Worm (Caenorhabditis elegans) whole organism, early embryonic: ENCODE data around the gene ndc-80.

Source experiments
- B0310.2 ChIP-seq: sonication (generic microtip); optimal IDR thresholded peaks from 2 replicates; lab custom pipeline; 2016; ENCODE audit warnings: mild to moderate bottlenecking, missing genetic modification characterization, missing compliant biosample characterization
- F13C5.2 ChIP-seq: sonication (generic microtip); optimal IDR thresholded peaks from 2 replicates; lab custom pipeline; 2017; ENCODE audit warnings: mild to moderate bottlenecking, missing genetic modification characterization, inconsistent platforms, missing compliant biosample characterization
- aly-1 ChIP-seq: sonication (generic microtip); optimal IDR thresholded peaks from 2 replicates; lab custom pipeline; 2016; ENCODE audit warnings: missing genetic modification characterization, missing compliant biosample characterization
- ama-1 ChIP-seq: fragments of 150-350 bp; optimal IDR thresholded peaks from 2 replicates; lab custom pipeline; 2014
- ceh-13 ChIP-seq: fragments of 200-800 bp; sonication (Bioruptor generic); optimal IDR thresholded peaks from 2 replicates; lab custom pipeline; 2018; ENCODE audit warnings: mild to moderate bottlenecking, missing genetic modification characterization, missing compliant biosample characterization
- ceh-36 ChIP-seq: sonication (generic microtip); optimal IDR thresholded peaks from 2 replicates; lab custom pipeline; 2016; ENCODE audit warnings: missing genetic modification characterization, inconsistent platforms, missing compliant biosample characterization
- ets-7 ChIP-seq: sonication (generic microtip); optimal IDR thresholded peaks from 2 replicates; lab custom pipeline; 2016; ENCODE audit warnings: missing genotype, missing genetic modification characterization, missing compliant biosample characterization
- flt-1 ChIP-seq: fragments of 200-800 bp; sonication (Bioruptor generic); IDR thresholded peaks from 2 replicates; pipeline ENCODE4 v1.3.6; 2022; ENCODE audit warnings: missing genetic modification characterization, missing compliant biosample characterization
- hmbx-1 ChIP-seq: sonication (generic microtip); optimal IDR thresholded peaks from 2 replicates; lab custom pipeline; 2016; ENCODE audit warnings: mild to moderate bottlenecking, missing genetic modification characterization, missing compliant biosample characterization
- hmg-4 ChIP-seq: fragments of 200-800 bp; sonication (Bioruptor generic); optimal IDR thresholded peaks from 2 replicates; lab custom pipeline; 2018; ENCODE audit warnings: mild to moderate bottlenecking, missing genetic modification characterization, missing compliant biosample characterization
- hnd-1 ChIP-seq: sonication (generic microtip); optimal IDR thresholded peaks from 2 replicates; lab custom pipeline; 2016; ENCODE audit warnings: missing genetic modification characterization, missing compliant biosample characterization
- pes-1 ChIP-seq: fragments of 200-800 bp; sonication (Bioruptor generic); IDR thresholded peaks from 2 replicates; pipeline ENCODE4 v1.3.6; 2022; ENCODE audit warnings: missing genetic modification reagents, missing genetic modification characterization, missing compliant biosample characterization
- scrt-1 ChIP-seq: fragments of 200-800 bp; sonication (Bioruptor generic); IDR thresholded peaks from 2 replicates; pipeline ENCODE4 v1.3.6; 2022; ENCODE audit warnings: missing genetic modification characterization, missing compliant biosample characterization
- sea-1 ChIP-seq: fragments of 200-800 bp; sonication (Bioruptor generic); conservative IDR thresholded peaks from 2 replicates; pipeline ENCODE4 v1.3.6; 2022; ENCODE audit warnings: missing genetic modification characterization, missing compliant biosample characterization
- tbx-11 ChIP-seq: fragments of 200-800 bp; sonication (Bioruptor generic); IDR thresholded peaks from 2 replicates; pipeline ENCODE4 v1.3.6; 2022; ENCODE audit warnings: missing genetic modification characterization, missing compliant biosample characterization
- tbx-37 ChIP-seq: fragments of 200-800 bp; sonication (Bioruptor generic); conservative IDR thresholded peaks from 2 replicates; pipeline ENCODE4 v1.3.6; 2022; ENCODE audit warnings: missing genetic modification reagents, missing genetic modification characterization, missing compliant biosample characterization
- tra-4 ChIP-seq: sonication (generic microtip); optimal IDR thresholded peaks from 2 replicates; lab custom pipeline; 2017; ENCODE audit warnings: missing genetic modification characterization, missing compliant biosample characterization

Gene ndc-80

DNA sequence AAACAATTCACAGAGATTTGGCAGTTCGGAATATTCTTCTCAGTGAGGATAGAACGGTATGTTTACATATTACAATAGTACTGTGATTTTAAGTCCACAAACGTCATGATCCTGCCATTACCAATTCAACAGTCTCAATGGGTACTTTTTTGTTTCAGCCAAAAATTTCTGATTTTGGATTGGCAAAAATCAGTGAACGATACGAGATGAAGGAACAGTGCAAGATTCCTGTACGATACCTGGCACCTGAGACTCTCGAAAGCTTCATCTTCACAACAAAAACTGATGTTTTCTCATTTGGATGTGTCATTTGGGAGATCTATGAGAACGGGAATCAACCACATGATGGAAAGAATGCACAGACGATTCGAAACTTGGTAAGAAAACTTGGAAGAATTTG, 7.9 kb upstream of the ndc-80 start:
- TF ChIP-seq scrt-1 (GFP tag; lab: Robert Waterston, UW) (no peak), hmg-4 (no peak), ets-7 (no peak)

- TF ChIP-seq tra-4 (tag; lab: Kevin White, UChicago) (no peak), sea-1 (no peak), ceh-36 (tag; lab: Kevin White, UChicago) (no peak), ceh-13 (GFP tag; lab: Kevin White, UChicago) (no peak), B0310.2 (tag; lab: Kevin White, UChicago) (no peak), tbx-11 (GFP tag; lab: Robert Waterston, UW) (no peak), hmbx-1 (tag; lab: Kevin White, UChicago) (no peak), ama-1 (lab: Kevin White, UChicago) (no peak), tbx-37 (no peak), F13C5.2 (tag; lab: Kevin White, UChicago) (no peak), aly-1 (tag; lab: Kevin White, UChicago) (no peak), hmg-4 (no peak), hnd-1 (tag; lab: Kevin White, UChicago) (no peak), pes-1 (GFP tag; lab: Robert Waterston, UW) (no peak), scrt-1 (GFP tag; lab: Robert Waterston, UW) (no peak), flt-1 (GFP tag; lab: Robert Waterston, UW) (no peak), ets-7 (no peak)
These were observed 5.1 kb upstream of the ndc-80 start, which contains the start of gene W01B6.6 for ce11 chrIV:10080816-10081215. W01B6.6 (plus strand) TSS chrIV:10081116.

ce11 chrIV:10084323-10084959, 1.5 kb upstream of the ndc-80 start, which contains the start of gene W01B6.8:
W01B6.8 (minus strand) TSS chrIV:10084373.
- TF ChIP-seq tbx-37 (no peak), tbx-11 (GFP tag; lab: Robert Waterston, UW) (no peak), sea-1 (0 out of 2 replicates have a peak, but pooled peaks have one; percentile 56), ceh-36 (tag; lab: Kevin White, UChicago) (no peak), ama-1 (lab: Kevin White, UChicago) (no peak), flt-1 (GFP tag; lab: Robert Waterston, UW) (no peak), F13C5.2 (tag; lab: Kevin White, UChicago) (no peak), hnd-1 (tag; lab: Kevin White, UChicago) (no peak), pes-1 (GFP tag; lab: Robert Waterston, UW) (no peak)

ce11 chrIV:10089777-10090176, 3.8 kb downstream of the ndc-80 start, which contains the start of gene ttr-39:
ttr-39 (minus strand) TSS chrIV:10089877.
- TF ChIP-seq scrt-1 (GFP tag; lab: Robert Waterston, UW) (no peak), tbx-37 (no peak), flt-1 (GFP tag; lab: Robert Waterston, UW) (no peak), tra-4 (tag; lab: Kevin White, UChicago) (no peak), tbx-11 (GFP tag; lab: Robert Waterston, UW) (no peak), pes-1 (GFP tag; lab: Robert Waterston, UW) (no peak)

DNA sequence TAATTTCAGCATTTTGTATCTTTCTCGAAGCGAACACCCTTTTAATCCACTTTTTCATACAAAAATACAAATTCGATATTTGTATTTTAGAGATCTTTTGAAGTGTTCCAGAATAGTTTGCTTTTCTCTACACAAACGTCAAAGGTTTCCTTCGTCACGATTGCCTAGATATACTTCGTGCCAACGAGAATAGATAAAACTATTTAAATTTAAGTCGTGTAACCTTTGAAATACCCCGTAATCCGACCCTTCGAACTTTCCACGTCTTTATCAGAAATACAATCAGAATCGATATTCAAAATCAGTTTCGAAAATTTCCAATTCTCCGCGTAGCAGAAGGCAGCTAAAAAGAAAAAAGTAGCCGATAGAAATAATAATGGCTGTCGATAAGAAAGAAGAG, 4.4 kb downstream of the ndc-80 start, which contains the start of gene ttbk-5:
ttbk-5 (plus strand) TSS at position 301 of the 400 bp plus-strand sequence.
- TF ChIP-seq F13C5.2 (tag; lab: Kevin White, UChicago) (no peak), ceh-13 (GFP tag; lab: Kevin White, UChicago) (no peak), ama-1 (lab: Kevin White, UChicago) (no peak), B0310.2 (tag; lab: Kevin White, UChicago) (no peak), hnd-1 (tag; lab: Kevin White, UChicago) (no peak), ets-7 (no peak), tbx-11 (GFP tag; lab: Robert Waterston, UW) (no peak), pes-1 (GFP tag; lab: Robert Waterston, UW) (no peak), aly-1 (tag; lab: Kevin White, UChicago) (no peak), flt-1 (GFP tag; lab: Robert Waterston, UW) (no peak), sea-1 (no peak), tbx-37 (no peak), ceh-36 (tag; lab: Kevin White, UChicago) (no peak), tra-4 (tag; lab: Kevin White, UChicago) (no peak), hmg-4 (no peak), hmbx-1 (tag; lab: Kevin White, UChicago) (no peak), scrt-1 (GFP tag; lab: Robert Waterston, UW) (no peak)

ce11 chrIV:10095171-10095570, 9.2 kb downstream of the ndc-80 start, which contains the start of the genes C04G2.5 and msp-36:
C04G2.5 (minus strand) TSS chrIV:10095271.
msp-36 (plus strand) TSS chrIV:10095433.
- TF ChIP-seq B0310.2 (tag; lab: Kevin White, UChicago) (no peak), tra-4 (tag; lab: Kevin White, UChicago) (no peak), pes-1 (GFP tag; lab: Robert Waterston, UW) (no peak), scrt-1 (GFP tag; lab: Robert Waterston, UW) (no peak), tbx-11 (GFP tag; lab: Robert Waterston, UW) (no peak)

ce11 chrIV:10096881-10097280, 10.9 kb downstream of the ndc-80 start, which contains the start of gene dis-3:
dis-3 (plus strand) TSS chrIV:10097202.
- TF ChIP-seq sea-1 = no peak
- TF ChIP-seq hmbx-1 (tag; lab: Kevin White, UChicago) = no peak
- TF ChIP-seq B0310.2 (tag; lab: Kevin White, UChicago) = no peak
- no peak for TF ChIP-seq hmg-4
- TF ChIP-seq tra-4 (tag; lab: Kevin White, UChicago) = no peak
- TF ChIP-seq aly-1 (tag; lab: Kevin White, UChicago) = no peak
- no peak for TF ChIP-seq hnd-1 (tag; lab: Kevin White, UChicago)
- no peak for TF ChIP-seq F13C5.2 (tag; lab: Kevin White, UChicago)
- no peak for TF ChIP-seq flt-1 (GFP tag; lab: Robert Waterston, UW)
- TF ChIP-seq ceh-13 (GFP tag; lab: Kevin White, UChicago) = no peak
- no peak for TF ChIP-seq pes-1 (GFP tag; lab: Robert Waterston, UW)
- no peak for TF ChIP-seq ceh-36 (tag; lab: Kevin White, UChicago)
- TF ChIP-seq ama-1 (lab: Kevin White, UChicago) = no peak
- no peak for TF ChIP-seq ets-7
- no peak for TF ChIP-seq tbx-11 (GFP tag; lab: Robert Waterston, UW)
- no peak for TF ChIP-seq scrt-1 (GFP tag; lab: Robert Waterston, UW)
- TF ChIP-seq tbx-37 = no peak
